Worm (Caenorhabditis elegans) whole organism, L3 larva: ENCODE measurements around the gene F42A6.6.

Experiments used
- R02D3.7 ChIP-seq: fragments of 150-350 bp; optimal IDR thresholded peaks from 2 replicates; lab custom pipeline; 2014; ENCODE audit warnings: missing biosample characterization, missing genetic modification characterization
- ZK546.5 ChIP-seq: sonication (generic microtip); optimal IDR thresholded peaks from 2 replicates; lab custom pipeline; 2017; ENCODE audit warnings: missing biosample characterization, missing genetic modification characterization
- aly-2 ChIP-seq: fragments of 150-350 bp; optimal IDR thresholded peaks from 2 replicates; lab custom pipeline; 2014; ENCODE audit warnings: missing biosample characterization, missing genetic modification characterization
- ama-1 ChIP-seq: fragments of 150-350 bp; optimal IDR thresholded peaks from 2 replicates; lab custom pipeline; 2018
- ceh-16 ChIP-seq: sonication (generic microtip); optimal IDR thresholded peaks from 2 replicates; lab custom pipeline; 2017; ENCODE audit warnings: missing biosample characterization, missing genetic modification characterization
- ceh-28 ChIP-seq: fragments of 150-350 bp; optimal IDR thresholded peaks from 2 replicates; lab custom pipeline; 2014; ENCODE audit warnings: missing biosample characterization, missing genetic modification reagents, missing genetic modification characterization
- ceh-82 ChIP-seq: fragments of 150-350 bp; optimal IDR thresholded peaks from 2 replicates; lab custom pipeline; 2014; ENCODE audit warnings: missing biosample characterization, missing genetic modification characterization
- ceh-9 ChIP-seq: sonication (generic microtip); optimal IDR thresholded peaks from 2 replicates; lab custom pipeline; 2018; ENCODE audit warnings: missing biosample characterization, missing genetic modification characterization
- daf-12 ChIP-seq: fragments of 150-350 bp; optimal IDR thresholded peaks from 2 replicates; lab custom pipeline; 2014; ENCODE audit warnings: missing biosample characterization, missing genetic modification reagents, missing genetic modification characterization
- egl-27 ChIP-seq: sonication (generic microtip); optimal IDR thresholded peaks from 4 replicates; lab custom pipeline; 2017; ENCODE audit warnings: missing biosample characterization, missing genetic modification reagents, missing genetic modification characterization
- egl-5 ChIP-seq: fragments of 150-350 bp; optimal IDR thresholded peaks from 2 replicates; lab custom pipeline; 2017; ENCODE audit warnings: missing biosample characterization, missing genetic modification reagents, missing genetic modification characterization, inconsistent platforms
- elt-1 ChIP-seq: fragments of 150-350 bp; optimal IDR thresholded peaks from 2 replicates; lab custom pipeline; 2014; ENCODE audit warnings: missing biosample characterization, missing genetic modification characterization
- elt-2 ChIP-seq: sonication (generic microtip); optimal IDR thresholded peaks from 2 replicates; lab custom pipeline; 2016; ENCODE audit warnings: missing genetic modification reagents, mild to moderate bottlenecking, missing genetic modification characterization, missing compliant biosample characterization
- elt-3 ChIP-seq, 3 experiments: fragments of 150-350 bp in 1 of 3; sonication (generic microtip) in 2 of 3; optimal IDR thresholded peaks; 2 replicates in 2 of 3; 4 replicates in 1 of 3; lab custom pipeline; 2014 to 2017; ENCODE audit warnings: missing biosample characterization in 3 of 3, missing genetic modification characterization in 3 of 3
- eor-1 ChIP-seq, 2 experiments: fragments of 150-350 bp; optimal IDR thresholded peaks; 2 replicates each; lab custom pipeline; 2014 to 2018; ENCODE audit warnings: missing biosample characterization in 2 of 2, missing genetic modification characterization in 2 of 2
- fkh-10 ChIP-seq: sonication (generic microtip); optimal IDR thresholded peaks from 2 replicates; lab custom pipeline; 2017; ENCODE audit warnings: missing biosample characterization, missing genetic modification reagents, missing genetic modification characterization
- fkh-2 ChIP-seq: fragments of 150-350 bp; optimal IDR thresholded peaks from 2 replicates; lab custom pipeline; 2014; ENCODE audit warnings: missing biosample characterization, missing genetic modification reagents, missing genetic modification characterization
- fos-1 ChIP-seq: fragments of 150-350 bp; optimal IDR thresholded peaks from 2 replicates; lab custom pipeline; 2014; ENCODE audit warnings: missing biosample characterization, missing genetic modification characterization
- hmg-11 ChIP-seq: sonication (generic microtip); optimal IDR thresholded peaks from 2 replicates; lab custom pipeline; 2016; ENCODE audit warnings: missing genetic modification characterization, missing compliant biosample characterization
- jun-1 ChIP-seq: fragments of 150-350 bp; optimal IDR thresholded peaks from 2 replicates; lab custom pipeline; 2014; ENCODE audit warnings: missing biosample characterization, missing genetic modification reagents, missing genetic modification characterization
- lin-15B ChIP-seq: fragments of 150-350 bp; optimal IDR thresholded peaks from 2 replicates; lab custom pipeline; 2014; ENCODE audit warnings: missing biosample characterization, missing genetic modification characterization
- lin-39 ChIP-seq: fragments of 150-350 bp; optimal IDR thresholded peaks from 2 replicates; lab custom pipeline; 2018; ENCODE audit warnings: missing biosample characterization, missing genetic modification reagents, missing genetic modification characterization
- lsy-12 ChIP-seq: sonication (generic microtip); optimal IDR thresholded peaks from 2 replicates; lab custom pipeline; 2016; ENCODE audit warnings: mild to moderate bottlenecking, missing genetic modification characterization, missing compliant biosample characterization
- mdl-1 ChIP-seq: fragments of 150-350 bp; optimal IDR thresholded peaks from 2 replicates; lab custom pipeline; 2014; ENCODE audit warnings: missing biosample characterization, missing genetic modification characterization
- mml-1 ChIP-seq: fragments of 150-350 bp; sonication (generic microtip); optimal IDR thresholded peaks from 3 replicates; lab custom pipeline; 2014; ENCODE audit warnings: missing biosample characterization, missing genetic modification characterization
- nfya-1 ChIP-seq: sonication (generic microtip); optimal IDR thresholded peaks from 2 replicates; lab custom pipeline; 2017; ENCODE audit warnings: missing genetic modification characterization, mild to moderate bottlenecking, missing compliant biosample characterization, antibody characterized with exemption, moderate library complexity; ENCODE audit not compliant: insufficient read depth
- nhr-11 ChIP-seq: fragments of 150-350 bp; optimal IDR thresholded peaks from 2 replicates; lab custom pipeline; 2014; ENCODE audit warnings: missing biosample characterization, missing genetic modification characterization
- nhr-12 ChIP-seq: fragments of 150-350 bp; optimal IDR thresholded peaks from 2 replicates; lab custom pipeline; 2014; ENCODE audit warnings: missing biosample characterization, missing genetic modification characterization
- nhr-23 ChIP-seq: fragments of 150-350 bp; optimal IDR thresholded peaks from 2 replicates; lab custom pipeline; 2014; ENCODE audit warnings: missing biosample characterization, missing genetic modification reagents, missing genetic modification characterization
- nhr-237 ChIP-seq: fragments of 150-350 bp; optimal IDR thresholded peaks from 2 replicates; lab custom pipeline; 2014; ENCODE audit warnings: missing biosample characterization, missing genetic modification characterization
- nhr-25 ChIP-seq: sonication (generic microtip); optimal IDR thresholded peaks from 2 replicates; lab custom pipeline; 2017; ENCODE audit warnings: missing biosample characterization, missing genetic modification characterization
- nhr-28 ChIP-seq: fragments of 150-350 bp; optimal IDR thresholded peaks from 2 replicates; lab custom pipeline; 2014; ENCODE audit warnings: missing biosample characterization, missing genetic modification characterization
- nhr-43 ChIP-seq: sonication (generic microtip); optimal IDR thresholded peaks from 2 replicates; lab custom pipeline; 2016; ENCODE audit warnings: mild to moderate bottlenecking, missing genetic modification characterization, missing compliant biosample characterization; ENCODE audit not compliant: poor library complexity, severe bottlenecking
- nhr-67 ChIP-seq: fragments of 150-350 bp; optimal IDR thresholded peaks from 2 replicates; lab custom pipeline; 2014; ENCODE audit warnings: missing biosample characterization, missing genetic modification characterization
- nhr-76 ChIP-seq: fragments of 150-350 bp; sonication (generic microtip); optimal IDR thresholded peaks from 5 replicates; lab custom pipeline; 2014; ENCODE audit warnings: missing biosample characterization, missing genetic modification characterization
- nhr-77 ChIP-seq: fragments of 150-350 bp; optimal IDR thresholded peaks from 2 replicates; lab custom pipeline; 2014; ENCODE audit warnings: missing biosample characterization, missing genetic modification characterization
- pha-4 ChIP-seq: fragments of 150-350 bp; optimal IDR thresholded peaks from 2 replicates; lab custom pipeline; 2014; ENCODE audit warnings: missing biosample characterization, missing genetic modification reagents, missing genetic modification characterization
- pqm-1 ChIP-seq: fragments of 150-350 bp; optimal IDR thresholded peaks from 2 replicates; lab custom pipeline; 2017; ENCODE audit warnings: missing biosample characterization, missing genetic modification characterization, inconsistent platforms
- sea-2 ChIP-seq: fragments of 150-350 bp; sonication (generic microtip); optimal IDR thresholded peaks from 4 replicates; lab custom pipeline; 2014; ENCODE audit warnings: missing biosample characterization, missing genetic modification reagents, missing genetic modification characterization
- skn-1 ChIP-seq: fragments of 150-350 bp; optimal IDR thresholded peaks from 2 replicates; lab custom pipeline; 2014; ENCODE audit warnings: missing biosample characterization, missing genetic modification characterization
- snpc-4 ChIP-seq: fragments of 150-350 bp; optimal IDR thresholded peaks from 2 replicates; lab custom pipeline; 2014; ENCODE audit warnings: missing biosample characterization, missing genetic modification characterization
- tbx-2 ChIP-seq: sonication (generic microtip); optimal IDR thresholded peaks from 2 replicates; lab custom pipeline; 2016; ENCODE audit warnings: mild to moderate bottlenecking, missing genetic modification characterization, missing compliant biosample characterization
- unc-39 ChIP-seq: sonication (generic microtip); optimal IDR thresholded peaks from 4 replicates; lab custom pipeline; 2017; ENCODE audit warnings: missing biosample characterization, missing genetic modification characterization
- unc-62 ChIP-seq: fragments of 150-350 bp; sonication (generic microtip); optimal IDR thresholded peaks from 4 replicates; lab custom pipeline; 2014; ENCODE audit warnings: missing biosample characterization, missing genetic modification reagents, missing genetic modification characterization
- zag-1 ChIP-seq: fragments of 150-350 bp; optimal IDR thresholded peaks from 2 replicates; lab custom pipeline; 2014; ENCODE audit warnings: missing biosample characterization, missing genetic modification characterization
- ztf-11 ChIP-seq: fragments of 150-350 bp; optimal IDR thresholded peaks from 2 replicates; lab custom pipeline; 2014; ENCODE audit warnings: missing biosample characterization, missing genetic modification characterization
- ztf-4 ChIP-seq: fragments of 150-350 bp; optimal IDR thresholded peaks from 2 replicates; lab custom pipeline; 2014; ENCODE audit warnings: missing biosample characterization, missing genetic modification characterization

The F42A6.6 gene

DNA sequence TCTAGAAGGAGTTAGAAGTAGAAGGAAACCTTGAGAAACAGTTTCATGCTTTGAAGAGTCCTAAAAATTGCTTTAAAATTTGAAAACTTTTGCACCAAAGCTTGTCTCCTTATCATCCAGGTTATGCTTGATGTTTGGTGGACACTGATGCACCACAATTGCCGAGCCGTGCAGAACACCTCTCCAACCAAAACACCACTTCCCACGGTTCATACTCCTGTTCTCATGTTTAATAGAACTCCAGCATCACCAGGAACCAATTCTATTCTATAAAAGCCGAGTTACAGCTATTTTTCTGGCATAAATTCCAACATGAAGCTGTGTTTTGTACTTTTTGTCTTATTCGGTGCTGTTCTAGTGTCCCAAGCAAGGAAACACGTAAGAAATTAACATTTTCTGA is 4.5 kb upstream of the F42A6.6 start, which contains the start of gene F42A6.2:
TSS of gene F42A6.2 (plus strand) at position 301 of the 400 bp plus-strand sequence.
- no peak for TF ChIP-seq daf-12 (tag; lab: Kevin White, UChicago)
- TF ChIP-seq unc-62 (GFP tag; lab: Kevin White, UChicago) = no peak
- TF ChIP-seq eor-1 (tag; optimal IDR thresholded peaks at IDR 0.05; lab: Kevin White, UChicago) = no peak
- TF ChIP-seq nhr-28 (tag; lab: Kevin White, UChicago) = no peak
- no peak for TF ChIP-seq ceh-16 (tag; lab: Kevin White, UChicago)
- no peak for TF ChIP-seq fos-1 (tag; lab: Kevin White, UChicago)
- no peak for TF ChIP-seq nhr-237 (tag; lab: Kevin White, UChicago)
- TF ChIP-seq elt-3 (tag; optimal IDR thresholded peaks at IDR 0.05; lab: Kevin White, UChicago) = no peak
- no peak for TF ChIP-seq sea-2 (GFP tag; lab: Kevin White, UChicago)
- TF ChIP-seq nhr-76 (tag; lab: Kevin White, UChicago) = no peak
- no peak for TF ChIP-seq jun-1 (tag; lab: Kevin White, UChicago)
- TF ChIP-seq tbx-2 (tag; lab: Kevin White, UChicago) = no peak
- no peak for TF ChIP-seq nhr-12 (tag; lab: Kevin White, UChicago)
- TF ChIP-seq ceh-28 (tag; lab: Kevin White, UChicago) = no peak
- TF ChIP-seq lsy-12 (tag; lab: Kevin White, UChicago) = no peak

DNA sequence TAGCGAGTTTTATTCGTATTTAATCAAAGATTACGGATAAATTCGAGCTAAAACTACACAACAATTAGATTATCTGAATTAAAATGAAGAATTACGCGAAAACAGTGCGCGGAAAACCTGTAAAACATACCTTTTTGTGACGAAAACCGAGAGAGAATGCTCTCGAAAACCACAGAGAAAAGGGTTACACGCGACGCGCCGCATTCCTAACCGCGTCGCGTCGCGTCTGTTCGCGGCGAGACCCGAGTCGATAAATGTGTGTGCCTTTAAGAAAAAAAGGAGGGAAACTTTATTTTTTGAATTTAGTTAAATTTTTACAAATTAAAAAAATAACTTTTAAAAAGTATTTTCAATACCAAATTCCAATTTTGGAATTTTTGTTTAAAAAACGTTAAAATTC is 2.0 kb upstream of the F42A6.6 start, which contains the start of gene hrpa-1:
TSS of gene hrpa-1 (minus strand) at position 192 of the 400 bp plus-strand sequence.
- TF ChIP-seq fos-1 (tag; lab: Kevin White, UChicago) = no peak
- no peak for TF ChIP-seq nhr-28 (tag; lab: Kevin White, UChicago)
- peak; percentile 45 for TF ChIP-seq hmg-11 (tag; lab: Kevin White, UChicago)
- no peak for TF ChIP-seq aly-2 (tag; lab: Kevin White, UChicago)
- peak; percentile 85 for TF ChIP-seq nhr-23
- peak; percentile 93 for TF ChIP-seq lin-15B
- TF ChIP-seq ama-1 (lab: Kevin White, UChicago) = peak; percentile 73
- TF ChIP-seq pqm-1 (tag; lab: Kevin White, UChicago) = peak; percentile 22
- no peak for TF ChIP-seq ceh-16 (tag; lab: Kevin White, UChicago)
- TF ChIP-seq unc-39 = no peak
- no peak for TF ChIP-seq nhr-76 (tag; lab: Kevin White, UChicago)
- no peak for TF ChIP-seq nhr-11
- no peak for TF ChIP-seq ztf-11 (tag; lab: Kevin White, UChicago)
- peak; percentile 95 for TF ChIP-seq nfya-1 (tag; lab: Kevin White, UChicago)
- no peak for TF ChIP-seq sea-2 (GFP tag; lab: Kevin White, UChicago)
- peak; percentile 71 for TF ChIP-seq ceh-28 (tag; lab: Kevin White, UChicago)
- TF ChIP-seq mdl-1 = no peak
- no peak for TF ChIP-seq nhr-12 (tag; lab: Kevin White, UChicago)
- no peak for TF ChIP-seq nhr-237 (tag; lab: Kevin White, UChicago)
- peak; percentile 39 for TF ChIP-seq elt-2 (tag; lab: Kevin White, UChicago)
- TF ChIP-seq nhr-77 (tag; lab: Kevin White, UChicago) = no peak
- no peak for TF ChIP-seq eor-1 (tag; optimal IDR thresholded peaks at IDR 0.05; lab: Kevin White, UChicago)
- no peak for TF ChIP-seq egl-27
- TF ChIP-seq ztf-4 (tag; lab: Kevin White, UChicago) = no peak
- no peak for TF ChIP-seq elt-3 (tag; optimal IDR thresholded peaks at IDR 0.05; lab: Kevin White, UChicago)
- TF ChIP-seq fkh-10 (GFP tag; lab: Kevin White, UChicago) = peak; percentile 58
- TF ChIP-seq unc-62 (GFP tag; lab: Kevin White, UChicago) = no peak
- TF ChIP-seq tbx-2 (tag; lab: Kevin White, UChicago) = peak; percentile 5
- no peak for TF ChIP-seq fkh-2
- no peak for TF ChIP-seq ceh-9 (tag; lab: Kevin White, UChicago)
- no peak for TF ChIP-seq mml-1 (tag; lab: Kevin White, UChicago)
- TF ChIP-seq ZK546.5 (tag; lab: Kevin White, UChicago) = no peak
- TF ChIP-seq ceh-82 (tag; lab: Kevin White, UChicago) = peak; percentile 1
- peak; percentile 5 for TF ChIP-seq skn-1 (tag; lab: Kevin White, UChicago)
- TF ChIP-seq elt-1 (tag; lab: Kevin White, UChicago) = peak; percentile 30
- no peak for TF ChIP-seq daf-12 (tag; lab: Kevin White, UChicago)
- no peak for TF ChIP-seq lsy-12 (tag; lab: Kevin White, UChicago)
- TF ChIP-seq nhr-25 (tag; lab: Kevin White, UChicago) = peak; percentile 66
- TF ChIP-seq snpc-4 (tag; lab: Kevin White, UChicago) = peak; percentile 68
- no peak for TF ChIP-seq nhr-67 (tag; lab: Kevin White, UChicago)
- TF ChIP-seq nhr-43 (tag; lab: Kevin White, UChicago) = no peak
- peak; percentile 88 for TF ChIP-seq lin-39 (tag; lab: Kevin White, UChicago)
- no peak for TF ChIP-seq zag-1
- TF ChIP-seq R02D3.7 (tag; lab: Kevin White, UChicago) = peak; percentile 56
- TF ChIP-seq egl-5 = peak; percentile 99
- TF ChIP-seq jun-1 (tag; lab: Kevin White, UChicago) = peak; percentile 55
- TF ChIP-seq pha-4 (tag; lab: Kevin White, UChicago) = peak; percentile 91
